Worm (Caenorhabditis elegans) whole organism, late embryonic: ENCODE data around the gene twk-39.
"Not testable (repeated sequence)": the region's sequence is repeated elsewhere in the genome, so short reads cannot be mapped to it uniquely, and the experiment has no call there.

Source experiments
- C08G9.2 ChIP-seq: sonication (generic microtip); optimal IDR thresholded peaks from 2 replicates; lab custom pipeline; 2016; ENCODE audit warnings: mild to moderate bottlenecking, missing genetic modification characterization, moderate library complexity, missing compliant biosample characterization
- F13H6.1 ChIP-seq: sonication (generic microtip); optimal IDR thresholded peaks from 2 replicates; lab custom pipeline; 2016; ENCODE audit warnings: missing genetic modification characterization, missing compliant biosample characterization
- K09A11.1 ChIP-seq: sonication (generic microtip); optimal IDR thresholded peaks from 2 replicates; lab custom pipeline; 2017; ENCODE audit warnings: antibody characterized with exemption, mild to moderate bottlenecking, missing genetic modification characterization, missing compliant biosample characterization; ENCODE audit not compliant: insufficient read depth
- ahr-1 ChIP-seq: sonication (generic microtip); optimal IDR thresholded peaks from 2 replicates; lab custom pipeline; 2016; ENCODE audit warnings: missing genetic modification characterization, missing compliant biosample characterization
- ama-1 ChIP-seq: fragments of 150-350 bp; optimal IDR thresholded peaks from 2 replicates; lab custom pipeline; 2014
- ceh-24 ChIP-seq: sonication (generic microtip); optimal IDR thresholded peaks from 2 replicates; lab custom pipeline; 2016; ENCODE audit warnings: mild to moderate bottlenecking, missing genetic modification characterization, missing compliant biosample characterization
- ceh-31 ChIP-seq: sonication (generic microtip); optimal IDR thresholded peaks from 2 replicates; lab custom pipeline; 2016; ENCODE audit warnings: missing genetic modification characterization, missing compliant biosample characterization
- ceh-34 ChIP-seq: sonication (generic microtip); optimal IDR thresholded peaks from 2 replicates; lab custom pipeline; 2016; ENCODE audit warnings: mild to moderate bottlenecking, missing genetic modification characterization, missing compliant biosample characterization
- ceh-45 ChIP-seq: fragments of 200-800 bp; sonication (Bioruptor generic); IDR thresholded peaks from 2 replicates; pipeline ENCODE4 v1.3.6; 2022; ENCODE audit warnings: missing genetic modification reagents, missing genetic modification characterization, missing compliant biosample characterization
- ceh-48 ChIP-seq: sonication (generic microtip); optimal IDR thresholded peaks from 2 replicates; lab custom pipeline; 2016; ENCODE audit warnings: missing genetic modification characterization, inconsistent platforms, missing compliant biosample characterization
- ceh-9 ChIP-seq: sonication (generic microtip); optimal IDR thresholded peaks from 2 replicates; lab custom pipeline; 2016; ENCODE audit warnings: mild to moderate bottlenecking, missing genetic modification characterization, inconsistent platforms, missing compliant biosample characterization
- che-1 ChIP-seq: sonication (generic microtip); optimal IDR thresholded peaks from 2 replicates; lab custom pipeline; 2016; ENCODE audit warnings: mild to moderate bottlenecking, missing genetic modification characterization, missing compliant biosample characterization
- dmd-4 ChIP-seq: sonication (generic microtip); optimal IDR thresholded peaks from 2 replicates; lab custom pipeline; 2016; ENCODE audit warnings: borderline replicate concordance, missing genetic modification characterization, missing compliant biosample characterization
- dve-1 ChIP-seq: sonication (generic microtip); optimal IDR thresholded peaks from 2 replicates; lab custom pipeline; 2017; ENCODE audit warnings: antibody characterized with exemption, mild to moderate bottlenecking, missing genetic modification characterization, missing compliant biosample characterization
- elt-4 ChIP-seq: sonication (generic microtip); optimal IDR thresholded peaks from 2 replicates; lab custom pipeline; 2016; ENCODE audit warnings: missing genetic modification characterization, missing compliant biosample characterization
- eyg-1 ChIP-seq: sonication (generic microtip); optimal IDR thresholded peaks from 2 replicates; lab custom pipeline; 2016; ENCODE audit warnings: missing genotype, missing genetic modification characterization, missing compliant biosample characterization
- fkh-6 ChIP-seq: sonication (generic microtip); optimal IDR thresholded peaks from 2 replicates; lab custom pipeline; 2016; ENCODE audit warnings: missing genetic modification characterization, missing compliant biosample characterization
- hlh-13 ChIP-seq: fragments of 200-800 bp; sonication (Bioruptor generic); optimal IDR thresholded peaks from 2 replicates; lab custom pipeline; 2018; ENCODE audit warnings: mild to moderate bottlenecking, missing genetic modification characterization, missing compliant biosample characterization
- hlh-30 ChIP-seq: sonication (generic microtip); optimal IDR thresholded peaks from 2 replicates; lab custom pipeline; 2017; ENCODE audit warnings: antibody characterized with exemption, missing genetic modification characterization, missing compliant biosample characterization; ENCODE audit not compliant: insufficient read depth
- hlh-8 ChIP-seq: sonication (generic microtip); optimal IDR thresholded peaks from 2 replicates; lab custom pipeline; 2016; ENCODE audit warnings: missing genotype, missing genetic modification characterization, missing compliant biosample characterization
- lim-6 ChIP-seq: sonication (generic microtip); optimal IDR thresholded peaks from 2 replicates; lab custom pipeline; 2016; ENCODE audit warnings: missing genetic modification characterization, missing compliant biosample characterization
- nfya-1 ChIP-seq: sonication (generic microtip); optimal IDR thresholded peaks from 2 replicates; lab custom pipeline; 2017; ENCODE audit warnings: missing genetic modification characterization, mild to moderate bottlenecking, missing compliant biosample characterization, antibody characterized with exemption, moderate library complexity
- nhr-232 ChIP-seq: sonication (generic microtip); optimal IDR thresholded peaks from 2 replicates; lab custom pipeline; 2016; ENCODE audit warnings: missing genetic modification characterization, missing compliant biosample characterization
- npax-4 ChIP-seq: sonication (generic microtip); optimal IDR thresholded peaks from 2 replicates; lab custom pipeline; 2016; ENCODE audit warnings: missing genetic modification characterization, missing compliant biosample characterization
- odd-2 ChIP-seq: sonication (generic microtip); optimal IDR thresholded peaks from 2 replicates; lab custom pipeline; 2017; ENCODE audit warnings: antibody characterized with exemption, mild to moderate bottlenecking, missing genetic modification characterization, missing compliant biosample characterization
- pag-3 ChIP-seq: sonication (generic microtip); optimal IDR thresholded peaks from 2 replicates; lab custom pipeline; 2016; ENCODE audit warnings: missing compliant biosample characterization, missing genetic modification characterization, borderline replicate concordance
- pax-1 ChIP-seq: fragments of 150-350 bp; optimal IDR thresholded peaks from 2 replicates; lab custom pipeline; 2014; ENCODE audit warnings: missing biosample characterization, missing genetic modification characterization
- pha-2 ChIP-seq: sonication (generic microtip); optimal IDR thresholded peaks from 2 replicates; lab custom pipeline; 2017; ENCODE audit warnings: mild to moderate bottlenecking, missing genetic modification characterization, missing compliant biosample characterization
- pha-4 ChIP-seq: fragments of 150-350 bp; optimal IDR thresholded peaks from 2 replicates; lab custom pipeline; 2018; ENCODE audit warnings: missing biosample characterization, missing genetic modification reagents, missing genetic modification characterization
- pqm-1 ChIP-seq: sonication (generic microtip); optimal IDR thresholded peaks from 2 replicates; lab custom pipeline; 2016; ENCODE audit warnings: missing genetic modification characterization, missing compliant biosample characterization
- pros-1 ChIP-seq: fragments of 150-350 bp; optimal IDR thresholded peaks from 2 replicates; lab custom pipeline; 2014; ENCODE audit warnings: missing biosample characterization, missing genetic modification reagents, missing genetic modification characterization
- ref-2 ChIP-seq: sonication (generic microtip); optimal IDR thresholded peaks from 2 replicates; lab custom pipeline; 2016; ENCODE audit warnings: missing genetic modification characterization, missing compliant biosample characterization
- unc-42 ChIP-seq: sonication (generic microtip); optimal IDR thresholded peaks from 2 replicates; lab custom pipeline; 2016; ENCODE audit warnings: missing genotype, missing genetic modification characterization, missing compliant biosample characterization
- unc-55 ChIP-seq: sonication (generic microtip); optimal IDR thresholded peaks from 2 replicates; lab custom pipeline; 2017; ENCODE audit warnings: missing biosample characterization, missing genetic modification reagents, missing genetic modification characterization
- unc-86 ChIP-seq: sonication (generic microtip); optimal IDR thresholded peaks from 2 replicates; lab custom pipeline; 2016; ENCODE audit warnings: missing genetic modification characterization, missing compliant biosample characterization
- zip-5 ChIP-seq: sonication (generic microtip); optimal IDR thresholded peaks from 2 replicates; lab custom pipeline; 2016; ENCODE audit warnings: missing genetic modification characterization, missing compliant biosample characterization
- ztf-16 ChIP-seq: sonication (generic microtip); optimal IDR thresholded peaks from 2 replicates; lab custom pipeline; 2017; ENCODE audit warnings: missing genetic modification characterization, missing compliant biosample characterization

twk-39 gene

ce11 chrIII:11757892-11758291, 37.7 kb upstream of the twk-39 start:
- TF ChIP-seq ceh-31 (tag; lab: Kevin White, UChicago): no peak
- no peak for TF ChIP-seq pag-3 (tag; lab: Kevin White, UChicago)
- TF ChIP-seq hlh-8 (tag; lab: Kevin White, UChicago): no peak
- TF ChIP-seq odd-2 (tag; lab: Kevin White, UChicago): no peak
- TF ChIP-seq eyg-1: no peak
- no peak for TF ChIP-seq dve-1 (tag; lab: Kevin White, UChicago)
- TF ChIP-seq pros-1 (tag; lab: Kevin White, UChicago): no peak
- no peak for TF ChIP-seq hlh-13
- no peak for TF ChIP-seq pax-1
- no peak for TF ChIP-seq dmd-4 (tag; lab: Kevin White, UChicago)
- TF ChIP-seq, all 69 proteins: peak for 0

ce11 chrIII:11760634-11761033, 34.9 kb upstream of the twk-39 start:
- TF ChIP-seq ceh-9 (tag; lab: Kevin White, UChicago) (no peak), pqm-1 (tag; lab: Kevin White, UChicago) (no peak), fkh-6 (no peak), ref-2 (tag; lab: Kevin White, UChicago) (no peak), pha-2 (no peak), ceh-34 (tag; lab: Kevin White, UChicago) (no peak), ztf-16 (no peak), ceh-48 (tag; lab: Kevin White, UChicago) (no peak), ama-1 (lab: Kevin White, UChicago) (no peak), unc-55 (no peak), pha-4 (tag; lab: Kevin White, UChicago) (no peak), unc-86 (tag; lab: Kevin White, UChicago) (no peak), pag-3 (tag; lab: Kevin White, UChicago) (no peak), dmd-4 (tag; lab: Kevin White, UChicago) (no peak), che-1 (no peak), odd-2 (tag; lab: Kevin White, UChicago) (no peak), unc-42 (tag; lab: Kevin White, UChicago) (no peak), hlh-8 (tag; lab: Kevin White, UChicago) (no peak)

ce11 chrIII:11773581-11773980, 22.0 kb upstream of the twk-39 start, which contains the start of gene gbf-1:
Gene gbf-1 (minus strand): TSS chrIII:11773681.
- TF ChIP-seq npax-4 (tag; lab: Kevin White, UChicago); lim-6; F13H6.1 (tag; lab: Kevin White, UChicago): not testable (repeated sequence)

- TF ChIP-seq hlh-30: peak; percentile 93
- TF ChIP-seq ztf-16: no peak
- peak; percentile 8 for TF ChIP-seq nfya-1
Measured at ce11 chrIII:11774508-11775000, 21.0 kb upstream of the twk-39 start, which contains the start of gene immp-1. Gene immp-1 (plus strand): TSS chrIII:11774950.

- no peak for TF ChIP-seq pag-3 (tag; lab: Kevin White, UChicago)
- no peak for TF ChIP-seq ceh-24 (tag; lab: Kevin White, UChicago)
- no peak for TF ChIP-seq npax-4 (tag; lab: Kevin White, UChicago)
- TF ChIP-seq dve-1 (tag; lab: Kevin White, UChicago): no peak
- TF ChIP-seq ceh-45 (GFP tag; lab: Robert Waterston, UW): no peak
- no peak for TF ChIP-seq zip-5 (tag; lab: Kevin White, UChicago)
- TF ChIP-seq odd-2 (tag; lab: Kevin White, UChicago): no peak
- no peak for TF ChIP-seq hlh-30
- TF ChIP-seq elt-4 (tag; lab: Kevin White, UChicago): no peak
- no peak for TF ChIP-seq pros-1 (tag; lab: Kevin White, UChicago)
- TF ChIP-seq C08G9.2 (tag; lab: Kevin White, UChicago): no peak
- TF ChIP-seq hlh-13: no peak
- no peak for TF ChIP-seq ahr-1
- TF ChIP-seq nhr-232 (tag; lab: Kevin White, UChicago): no peak
- TF ChIP-seq K09A11.1 (tag; lab: Kevin White, UChicago): no peak
Measured at ce11 chrIII:11777321-11777720, 18.2 kb upstream of the twk-39 start, which contains the start of gene mdt-21. Gene mdt-21 (plus strand): TSS chrIII:11777621.
